Worm (Caenorhabditis elegans): ENCODE data around the gene srj-27.
"Not testable (repeated sequence)": the region's sequence is repeated elsewhere in the genome, so short reads cannot be mapped to it uniquely, and the experiment has no call there.

- TF ChIP-seq nhr-71 (tag; optimal IDR thresholded peaks at IDR 0.05); pqm-1 (tag; optimal IDR thresholded peaks at IDR 0.05); tbx-2 (tag; optimal IDR thresholded peaks at IDR 0.05); unc-62 (GFP tag; optimal IDR thresholded peaks at IDR 0.05); unc-130 (tag; optimal IDR thresholded peaks at IDR 0.05); ces-1 (GFP tag; optimal IDR thresholded peaks at IDR 0.05); lsy-2 (tag; optimal IDR thresholded peaks at IDR 0.05): not testable (repeated sequence)
Observed at ce11 chrV:15125162-15125561, 2.2 kb downstream of the srj-27 start, which contains the start of gene ugt-30.

Data from whole organism, L1 larva.